Worm (Caenorhabditis elegans) whole organism, L1 larva: ENCODE measurements around the gene acc-1.

ENCODE experiments used
- C34B4.2 ChIP-seq: sonication (generic microtip); optimal IDR thresholded peaks from 2 replicates; lab custom pipeline; 2017; ENCODE audit warnings: mild to moderate bottlenecking, missing genetic modification characterization, missing compliant biosample characterization
- aly-2 ChIP-seq: fragments of 150-350 bp; optimal IDR thresholded peaks from 2 replicates; lab custom pipeline; 2014; ENCODE audit warnings: missing biosample characterization, missing genetic modification characterization
- blmp-1 ChIP-seq: fragments of 150-350 bp; optimal IDR thresholded peaks from 2 replicates; lab custom pipeline; 2014; ENCODE audit warnings: missing biosample characterization, missing genetic modification characterization
- ceh-63 ChIP-seq: fragments of 200-800 bp; sonication (Bioruptor generic); optimal IDR thresholded peaks from 2 replicates; lab custom pipeline; 2018; ENCODE audit warnings: mild to moderate bottlenecking, missing genetic modification characterization, missing compliant biosample characterization
- ceh-82 ChIP-seq, 3 experiments: fragments of 150-350 bp in 1 of 3; sonication (generic microtip) in 2 of 3; optimal IDR thresholded peaks; 2 replicates each; lab custom pipeline; 2014 to 2017; ENCODE audit warnings: missing biosample characterization in 3 of 3, missing genetic modification characterization in 3 of 3
- ceh-88 ChIP-seq: fragments of 200-800 bp; sonication (Bioruptor generic); IDR thresholded peaks from 2 replicates; pipeline ENCODE4 v1.3.6; 2022; ENCODE audit warnings: missing genetic modification characterization, missing compliant biosample characterization
- ceh-90 ChIP-seq: sonication (generic microtip); optimal IDR thresholded peaks from 2 replicates; lab custom pipeline; 2016; ENCODE audit warnings: missing genetic modification characterization, missing compliant biosample characterization
- dsc-1 ChIP-seq: sonication (generic microtip); optimal IDR thresholded peaks from 2 replicates; lab custom pipeline; 2016; ENCODE audit warnings: mild to moderate bottlenecking, missing genetic modification characterization, missing compliant biosample characterization
- efl-1 ChIP-seq, 4 experiments: fragments of 150-350 bp; optimal IDR thresholded peaks in 3 of 4; peaks in 1 of 4; 1 replicate in 1 of 4; 2 replicates in 3 of 4; lab custom pipeline; 2014; ENCODE audit warnings: missing biosample characterization in 2 of 4, missing genetic modification characterization in 2 of 4, missing genetic modification reagents in 2 of 4
- egl-27 ChIP-seq, 2 experiments: fragments of 150-350 bp in 1 of 2; sonication (generic microtip); optimal IDR thresholded peaks; 3 replicates each; lab custom pipeline; 2017 to 2018; ENCODE audit warnings: missing biosample characterization in 2 of 2, missing genetic modification characterization in 2 of 2, missing genetic modification reagents in 2 of 2
- elt-3 ChIP-seq, 6 experiments: fragments of 150-350 bp in 1 of 6; sonication (generic microtip); optimal IDR thresholded peaks; 2 replicates each; lab custom pipeline; 2017 to 2018; ENCODE audit warnings: missing biosample characterization in 6 of 6, missing genetic modification characterization in 6 of 6, inconsistent platforms in 1 of 6
- fkh-10 ChIP-seq: sonication (generic microtip); optimal IDR thresholded peaks from 2 replicates; lab custom pipeline; 2017; ENCODE audit warnings: missing biosample characterization, missing genetic modification reagents, missing genetic modification characterization
- fkh-4 ChIP-seq: sonication (generic microtip); optimal IDR thresholded peaks from 2 replicates; lab custom pipeline; 2016; ENCODE audit warnings: missing compliant biosample characterization, missing genetic modification characterization, borderline replicate concordance
- fkh-8 ChIP-seq: sonication (generic microtip); optimal IDR thresholded peaks from 2 replicates; lab custom pipeline; 2016; ENCODE audit warnings: mild to moderate bottlenecking, missing genetic modification characterization, missing compliant biosample characterization
- irx-1 ChIP-seq: sonication (generic microtip); optimal IDR thresholded peaks from 2 replicates; lab custom pipeline; 2016; ENCODE audit warnings: missing genetic modification characterization, missing compliant biosample characterization
- isw-1 ChIP-seq: fragments of 200-800 bp; sonication (Bioruptor generic); IDR thresholded peaks from 2 replicates; pipeline ENCODE4 v1.3.6; 2022; ENCODE audit warnings: missing genetic modification characterization, missing compliant biosample characterization
- lin-13 ChIP-seq: fragments of 150-350 bp; optimal IDR thresholded peaks from 2 replicates; lab custom pipeline; 2014; ENCODE audit warnings: missing biosample characterization, missing genetic modification reagents, missing genetic modification characterization
- lin-14 ChIP-seq: fragments of 200-800 bp; sonication (Bioruptor generic); optimal IDR thresholded peaks from 2 replicates; lab custom pipeline; 2018; ENCODE audit warnings: mild to moderate bottlenecking, missing genetic modification characterization, moderate library complexity, missing compliant biosample characterization
- lin-35 ChIP-seq, 2 experiments: fragments of 150-350 bp; optimal IDR thresholded peaks; 2 replicates each; lab custom pipeline; 2014; ENCODE audit warnings: missing biosample characterization in 2 of 2, missing genetic modification characterization in 2 of 2, missing genetic modification reagents in 2 of 2
- lsy-2 ChIP-seq, 2 experiments: fragments of 150-350 bp; optimal IDR thresholded peaks; 2 replicates each; lab custom pipeline; 2014; ENCODE audit warnings: missing biosample characterization in 2 of 2, missing genetic modification characterization in 2 of 2
- mdl-1 ChIP-seq, 2 experiments: fragments of 150-350 bp; optimal IDR thresholded peaks; 2 replicates each; lab custom pipeline; 2014 to 2017; ENCODE audit warnings: missing biosample characterization in 2 of 2, missing genetic modification characterization in 2 of 2, inconsistent platforms in 1 of 2
- mef-2 ChIP-seq: fragments of 150-350 bp; optimal IDR thresholded peaks from 2 replicates; lab custom pipeline; 2014; ENCODE audit warnings: missing biosample characterization, missing genetic modification characterization
- nhr-19 ChIP-seq: fragments of 200-800 bp; sonication (Bioruptor generic); conservative IDR thresholded peaks from 2 replicates; pipeline ENCODE4 v1.3.6; 2022; ENCODE audit warnings: missing genetic modification characterization, missing compliant biosample characterization
- nhr-20 ChIP-seq: sonication (generic microtip); optimal IDR thresholded peaks from 2 replicates; lab custom pipeline; 2016; ENCODE audit warnings: mild to moderate bottlenecking, missing genetic modification characterization, missing compliant biosample characterization
- nhr-237 ChIP-seq: fragments of 150-350 bp; optimal IDR thresholded peaks from 2 replicates; lab custom pipeline; 2014; ENCODE audit warnings: missing biosample characterization, missing genetic modification characterization
- nhr-28 ChIP-seq: fragments of 150-350 bp; optimal IDR thresholded peaks from 2 replicates; lab custom pipeline; 2014; ENCODE audit warnings: missing biosample characterization, missing genetic modification characterization
- nhr-47 ChIP-seq: sonication (generic microtip); optimal IDR thresholded peaks from 2 replicates; lab custom pipeline; 2016; ENCODE audit warnings: mild to moderate bottlenecking, missing genetic modification characterization, moderate library complexity, missing compliant biosample characterization
- nhr-71 ChIP-seq: sonication (generic microtip); optimal IDR thresholded peaks from 2 replicates; lab custom pipeline; 2016; ENCODE audit warnings: mild to moderate bottlenecking, missing genetic modification characterization, moderate library complexity, missing compliant biosample characterization
- nhr-85 ChIP-seq: sonication (generic microtip); peaks from one replicate; lab custom pipeline; 2016; ENCODE audit warnings: missing genetic modification characterization, inconsistent platforms, missing compliant biosample characterization
- nhr-90 ChIP-seq: sonication (generic microtip); optimal IDR thresholded peaks from 2 replicates; lab custom pipeline; 2016; ENCODE audit warnings: mild to moderate bottlenecking, missing genetic modification characterization, missing compliant biosample characterization; ENCODE audit not compliant: poor library complexity
- snpc-4 ChIP-seq: fragments of 150-350 bp; optimal IDR thresholded peaks from 2 replicates; lab custom pipeline; 2014; ENCODE audit warnings: missing biosample characterization, missing genetic modification characterization
- snu-23 ChIP-seq: sonication (generic microtip); optimal IDR thresholded peaks from 2 replicates; lab custom pipeline; 2016; ENCODE audit warnings: missing genetic modification characterization, missing compliant biosample characterization
- sox-4 ChIP-seq: sonication (generic microtip); optimal IDR thresholded peaks from 2 replicates; lab custom pipeline; 2016; ENCODE audit warnings: missing genetic modification characterization, missing compliant biosample characterization
- sptf-1 ChIP-seq: fragments of 150-350 bp; optimal IDR thresholded peaks from 2 replicates; lab custom pipeline; 2014; ENCODE audit warnings: missing biosample characterization, missing genetic modification characterization
- unc-30 ChIP-seq: sonication (generic microtip); optimal IDR thresholded peaks from 2 replicates; lab custom pipeline; 2017; ENCODE audit warnings: missing biosample characterization, missing genetic modification characterization
- unc-86 ChIP-seq: sonication (generic microtip); optimal IDR thresholded peaks from 2 replicates; lab custom pipeline; 2016; ENCODE audit warnings: missing genetic modification characterization, missing compliant biosample characterization
- unc-98 ChIP-seq: fragments of 200-800 bp; sonication (Bioruptor generic); IDR thresholded peaks from 2 replicates; pipeline ENCODE4 v1.3.6; 2022; ENCODE audit warnings: missing genetic modification characterization, missing compliant biosample characterization

Gene acc-1

DNA sequence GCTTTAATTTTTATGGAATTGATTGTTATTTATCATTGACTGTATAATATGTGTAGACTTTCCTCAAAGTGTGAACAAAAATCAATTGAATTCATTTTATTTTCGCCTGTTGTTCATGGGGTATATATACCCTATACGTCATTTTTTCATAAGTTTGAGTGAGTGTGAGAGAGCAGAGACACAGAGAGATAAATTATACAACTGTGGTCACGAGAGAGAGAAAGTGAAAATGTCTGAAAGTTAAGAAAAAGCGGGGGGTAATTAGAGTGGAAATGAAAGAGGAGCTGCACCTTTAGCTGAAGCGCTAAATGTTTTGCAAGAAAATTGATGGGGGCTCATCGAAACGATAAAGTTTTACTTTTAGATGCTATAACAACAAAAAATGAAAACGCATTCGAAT, 32.0 kb upstream of the acc-1 start:
- peak; percentile 54 for TF ChIP-seq blmp-1
- TF ChIP-seq fkh-8 (tag; lab: Kevin White, UChicago): peak; percentile 9
- TF ChIP-seq lin-14 (GFP tag; lab: Kevin White, UChicago): peak; percentile 10
- peak; percentile 33 for TF ChIP-seq snu-23 (GFP tag; lab: Kevin White, UChicago)
- TF ChIP-seq C34B4.2: no peak
- no peak for TF ChIP-seq sptf-1 (tag; lab: Kevin White, UChicago)
- peak in 1 of 2 experiments; percentile 29 for TF ChIP-seq lin-35 (GFP tag; optimal IDR thresholded peaks at IDR 0.05; lab: Kevin White, UChicago)
- peak; percentile 1 for TF ChIP-seq nhr-20
- TF ChIP-seq nhr-71 (tag; lab: Kevin White, UChicago): peak; percentile 30

DNA sequence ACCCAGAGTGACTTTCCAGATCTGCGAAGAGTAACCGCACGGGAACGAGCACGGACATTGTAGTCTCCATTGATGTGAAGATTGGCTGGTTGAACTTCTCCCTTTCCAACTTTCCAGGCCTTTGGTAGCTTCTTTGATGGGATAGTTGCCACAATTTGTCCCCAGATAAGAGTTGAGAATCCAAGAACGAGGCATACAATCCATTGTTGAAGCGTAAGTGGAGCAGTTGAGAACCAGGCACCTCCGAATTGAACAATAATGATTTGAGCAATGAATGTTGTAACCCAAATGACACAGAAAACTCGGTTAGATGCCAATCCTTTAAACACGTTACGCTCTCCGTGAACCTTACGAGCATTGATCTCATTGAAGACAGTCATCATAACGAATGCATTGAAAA, 30.8 kb upstream of the acc-1 start:
- TF ChIP-seq snpc-4: no peak
- no peak for TF ChIP-seq ceh-82 (tag; optimal IDR thresholded peaks at IDR 0.05; lab: Kevin White, UChicago)
- no peak for TF ChIP-seq efl-1 (optimal IDR thresholded peaks at IDR 0.05; lab: Kevin White, UChicago)
- peak in 1 of 2 experiments; percentile 77 for TF ChIP-seq efl-1 (GFP tag; optimal IDR thresholded peaks at IDR 0.05 in 1 of 2; lab: Kevin White, UChicago)
- no peak for TF ChIP-seq ceh-90 (tag; lab: Kevin White, UChicago)

- TF ChIP-seq blmp-1: peak; percentile 48
- TF ChIP-seq elt-3 (tag; optimal IDR thresholded peaks at IDR 0.05; lab: Kevin White, UChicago): peak in 1 of 6 experiments; percentile 48
- no peak for TF ChIP-seq fkh-10 (GFP tag; lab: Kevin White, UChicago)
- no peak for TF ChIP-seq ceh-63 (GFP tag; lab: Kevin White, UChicago)
- no peak for TF ChIP-seq lin-13 (GFP tag; lab: Kevin White, UChicago)
- TF ChIP-seq efl-1 (optimal IDR thresholded peaks at IDR 0.05; lab: Kevin White, UChicago): no peak
- TF ChIP-seq efl-1 (GFP tag; optimal IDR thresholded peaks at IDR 0.05 in 1 of 2; lab: Kevin White, UChicago): peak in 1 of 2 experiments; percentile 8
- TF ChIP-seq ceh-88 (GFP tag; lab: Robert Waterston, UW): no peak
- peak in 1 of 2 experiments; percentile 28 for TF ChIP-seq lin-35 (GFP tag; optimal IDR thresholded peaks at IDR 0.05; lab: Kevin White, UChicago)
- TF ChIP-seq unc-30 (tag; lab: Kevin White, UChicago): no peak
- peak; percentile 64 for TF ChIP-seq nhr-85 (tag; lab: Kevin White, UChicago)
- peak; percentile 35 for TF ChIP-seq lin-14 (GFP tag; lab: Kevin White, UChicago)
- TF ChIP-seq nhr-237 (tag; lab: Kevin White, UChicago): no peak
Observed at ce11 chrIV:9631579-9631978, 26.3 kb upstream of the acc-1 start.

ce11 chrIV:9632094-9632493, 25.8 kb upstream of the acc-1 start:
- TF ChIP-seq blmp-1 (peak; percentile 49), nhr-90 (tag; lab: Kevin White, UChicago) (no peak), unc-86 (tag; lab: Kevin White, UChicago) (no peak), nhr-237 (tag; lab: Kevin White, UChicago) (no peak), ceh-63 (GFP tag; lab: Kevin White, UChicago) (no peak), elt-3 (tag; optimal IDR thresholded peaks at IDR 0.05; lab: Kevin White, UChicago) (peak in 2 of 6 experiments; percentile 39 to 65), unc-30 (tag; lab: Kevin White, UChicago) (no peak), nhr-20 (peak; percentile 19), aly-2 (tag; lab: Kevin White, UChicago) (no peak), mdl-1 (tag; optimal IDR thresholded peaks at IDR 0.05; lab: Kevin White, UChicago) (no peak), snu-23 (GFP tag; lab: Kevin White, UChicago) (no peak), nhr-71 (tag; lab: Kevin White, UChicago) (peak; percentile 16), nhr-47 (tag; lab: Kevin White, UChicago) (no peak), snpc-4 (no peak)

- TF ChIP-seq nhr-90 (tag; lab: Kevin White, UChicago): no peak
- TF ChIP-seq snu-23 (GFP tag; lab: Kevin White, UChicago): no peak
- TF ChIP-seq isw-1: no peak
- no peak for TF ChIP-seq nhr-19 (GFP tag; lab: Robert Waterston, UW)
- TF ChIP-seq mdl-1 (tag; optimal IDR thresholded peaks at IDR 0.05; lab: Kevin White, UChicago): peak in 1 of 2 experiments; percentile 17
- peak; percentile 43 for TF ChIP-seq lin-14 (GFP tag; lab: Kevin White, UChicago)
- TF ChIP-seq nhr-28 (tag; lab: Kevin White, UChicago): no peak
- peak in 4 of 6 experiments; percentile 53 to 63 (median 56) for TF ChIP-seq elt-3 (tag; optimal IDR thresholded peaks at IDR 0.05; lab: Kevin White, UChicago)
- no peak for TF ChIP-seq dsc-1
- TF ChIP-seq egl-27 (tag; optimal IDR thresholded peaks at IDR 0.05; lab: Kevin White, UChicago): no peak
- TF ChIP-seq blmp-1: peak; percentile 46
- no peak for TF ChIP-seq sox-4 (tag; lab: Kevin White, UChicago)
- no peak for TF ChIP-seq fkh-4
- peak; percentile 45 for TF ChIP-seq nhr-71 (tag; lab: Kevin White, UChicago)
- TF ChIP-seq unc-98 (GFP tag; lab: Robert Waterston, UW): no peak
- TF ChIP-seq mef-2 (tag; lab: Kevin White, UChicago): no peak
- peak in 1 of 2 experiments; percentile 9 for TF ChIP-seq lin-35 (GFP tag; optimal IDR thresholded peaks at IDR 0.05; lab: Kevin White, UChicago)
- TF ChIP-seq nhr-85 (tag; lab: Kevin White, UChicago): peak; percentile 86
- TF ChIP-seq nhr-20: no peak
- TF ChIP-seq irx-1: no peak
- no peak for TF ChIP-seq C34B4.2
- TF ChIP-seq ceh-63 (GFP tag; lab: Kevin White, UChicago): no peak
- no peak for TF ChIP-seq lsy-2 (tag; optimal IDR thresholded peaks at IDR 0.05; lab: Kevin White, UChicago)
Observed at ce11 chrIV:9632966-9633494, 24.8 kb upstream of the acc-1 start.
